Worm (Caenorhabditis elegans): Measurements from ENCODE around the gene dhs-13.
A peak's percentile ranks its signal among the peaks of the same experiment; 100 is the strongest.

Gene dhs-13

ce11 chrV:1755589-1755988 lies 15.9 kb downstream of the dhs-13 start, which contains the start of gene ZK697.14:
TSS of gene ZK697.14 (minus strand) at chrV:1755689.
- TF ChIP-seq lin-32 (GFP tag; optimal IDR thresholded peaks at IDR 0.05) (no peak), ceh-43 (GFP tag; optimal IDR thresholded peaks at IDR 0.05) (no peak), lsy-2 (tag; optimal IDR thresholded peaks at IDR 0.05) (no peak), nhr-28 (tag; optimal IDR thresholded peaks at IDR 0.05) (no peak), unc-39 (tag; optimal IDR thresholded peaks at IDR 0.05) (no peak)

DNA sequence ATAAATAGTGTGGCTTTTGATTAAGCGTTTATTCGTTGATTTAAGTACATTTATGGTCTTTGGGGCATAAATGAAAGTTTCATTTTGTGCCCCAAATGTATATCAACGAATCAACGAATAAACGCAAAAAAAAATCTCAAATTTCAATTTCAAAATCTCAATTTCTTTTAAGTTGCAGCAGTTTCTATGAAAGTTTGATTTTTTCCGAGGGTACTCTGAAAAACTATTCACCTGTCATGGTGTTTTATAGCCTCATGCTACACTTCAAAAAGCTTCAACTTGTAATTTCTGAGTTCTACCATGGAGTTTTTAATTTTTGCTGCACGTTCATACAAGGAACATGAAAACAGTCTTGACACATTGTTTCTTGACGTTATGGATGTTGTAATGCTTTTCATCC lies 19.0 kb downstream of the dhs-13 start, which contains the start of gene ZK697.1:
Gene ZK697.1, plus strand, starts transcription at position 301 of the 400 bp plus-strand sequence.
- TF ChIP-seq nhr-76 (tag; optimal IDR thresholded peaks at IDR 0.05) (no peak), nhr-2 (tag; optimal IDR thresholded peaks at IDR 0.05) (no peak), zip-8 (tag; optimal IDR thresholded peaks at IDR 0.05) (no peak), unc-62 (GFP tag; optimal IDR thresholded peaks at IDR 0.05) (no peak), snpc-4 (tag; optimal IDR thresholded peaks at IDR 0.05) (no peak), unc-39 (tag; optimal IDR thresholded peaks at IDR 0.05) (no peak), blmp-1 (tag; optimal IDR thresholded peaks at IDR 0.05) (no peak), hlh-1 (tag; optimal IDR thresholded peaks at IDR 0.05) (no peak)

DNA sequence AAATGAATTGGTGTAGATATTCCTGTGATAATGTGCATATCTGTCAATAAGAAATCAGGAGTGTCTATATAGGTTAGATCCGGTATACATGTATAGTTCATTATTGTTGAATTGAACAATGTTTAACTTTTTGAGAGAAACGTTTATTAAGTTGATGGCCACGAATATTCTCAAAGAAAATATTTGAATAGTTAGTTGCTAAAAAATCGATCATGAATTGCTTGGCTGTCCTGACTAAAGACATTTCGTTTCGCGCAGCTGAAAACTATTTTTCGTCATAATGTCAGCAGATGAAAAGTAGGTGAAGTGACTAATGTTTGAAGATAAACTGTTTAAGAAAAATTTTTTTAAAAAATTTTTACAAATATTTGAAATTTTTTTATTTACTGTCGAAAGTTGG lies 20.1 kb downstream of the dhs-13 start, which contains the start of gene srh-199:
Gene srh-199, minus strand, starts transcription at position 101 of the 400 bp plus-strand sequence.
- TF ChIP-seq ces-1 (GFP tag; optimal IDR thresholded peaks at IDR 0.05) = no peak
- no peak for TF ChIP-seq cnd-1 (tag; optimal IDR thresholded peaks at IDR 0.05)
- TF ChIP-seq mls-2 (tag; optimal IDR thresholded peaks at IDR 0.05) = no peak
- no peak for TF ChIP-seq M03D4.4 (tag; optimal IDR thresholded peaks at IDR 0.05)
- no peak for TF ChIP-seq ceh-43 (GFP tag; optimal IDR thresholded peaks at IDR 0.05)
- TF ChIP-seq sem-2 (GFP tag; optimal IDR thresholded peaks at IDR 0.05) = no peak
- no peak for TF ChIP-seq snpc-4 (tag; optimal IDR thresholded peaks at IDR 0.05)
- no peak for TF ChIP-seq elt-3 (tag; optimal IDR thresholded peaks at IDR 0.05)
- no peak for TF ChIP-seq blmp-1 (tag; optimal IDR thresholded peaks at IDR 0.05)
- TF ChIP-seq nhr-12 (tag; optimal IDR thresholded peaks at IDR 0.05) = no peak
- TF ChIP-seq nhr-76 (tag; optimal IDR thresholded peaks at IDR 0.05) = no peak
- no peak for TF ChIP-seq ceh-83 (GFP tag; optimal IDR thresholded peaks at IDR 0.05)
- TF ChIP-seq flh-1 (GFP tag; optimal IDR thresholded peaks at IDR 0.05) = no peak
- TF ChIP-seq lin-32 (GFP tag; optimal IDR thresholded peaks at IDR 0.05) = no peak
- no peak for TF ChIP-seq ceh-39 (tag; optimal IDR thresholded peaks at IDR 0.05)
- TF ChIP-seq nhr-237 (tag; optimal IDR thresholded peaks at IDR 0.05) = no peak
- no peak for TF ChIP-seq ham-2 (GFP tag; optimal IDR thresholded peaks at IDR 0.05)

- TF ChIP-seq mab-5 (tag; optimal IDR thresholded peaks at IDR 0.05) (no peak), tbx-8 (GFP tag; optimal IDR thresholded peaks at IDR 0.05) (no peak), sptf-1 (tag; optimal IDR thresholded peaks at IDR 0.05) (no peak), hlh-1 (tag; optimal IDR thresholded peaks at IDR 0.05) (no peak), mls-2 (tag; optimal IDR thresholded peaks at IDR 0.05) (no peak), ces-1 (GFP tag; optimal IDR thresholded peaks at IDR 0.05) (no peak), mep-1 (tag; optimal IDR thresholded peaks at IDR 0.05) (no peak), pha-4 (tag; optimal IDR thresholded peaks at IDR 0.05) (no peak), elt-3 (tag; optimal IDR thresholded peaks at IDR 0.05) (no peak), unc-120 (tag; optimal IDR thresholded peaks at IDR 0.05; ENCODE audit: poor library complexity, severe bottlenecking) (no peak), snpc-4 (tag; optimal IDR thresholded peaks at IDR 0.05) (no peak), nhr-28 (tag; optimal IDR thresholded peaks at IDR 0.05) (no peak), M03D4.4 (tag; optimal IDR thresholded peaks at IDR 0.05) (no peak), unc-39 (tag; optimal IDR thresholded peaks at IDR 0.05) (no peak), ceh-39 (tag; optimal IDR thresholded peaks at IDR 0.05) (no peak), blmp-1 (tag; optimal IDR thresholded peaks at IDR 0.05) (no peak), nhr-12 (tag; optimal IDR thresholded peaks at IDR 0.05) (no peak), ztf-11 (tag; optimal IDR thresholded peaks at IDR 0.05) (no peak), ham-2 (GFP tag; optimal IDR thresholded peaks at IDR 0.05) (no peak), sem-2 (GFP tag; optimal IDR thresholded peaks at IDR 0.05) (no peak)
Measured at ce11 chrV:1749053-1749452, 22.5 kb downstream of the dhs-13 start, which contains the start of gene ZK697.8. TSS of gene ZK697.8 (minus strand) at chrV:1749153.

DNA sequence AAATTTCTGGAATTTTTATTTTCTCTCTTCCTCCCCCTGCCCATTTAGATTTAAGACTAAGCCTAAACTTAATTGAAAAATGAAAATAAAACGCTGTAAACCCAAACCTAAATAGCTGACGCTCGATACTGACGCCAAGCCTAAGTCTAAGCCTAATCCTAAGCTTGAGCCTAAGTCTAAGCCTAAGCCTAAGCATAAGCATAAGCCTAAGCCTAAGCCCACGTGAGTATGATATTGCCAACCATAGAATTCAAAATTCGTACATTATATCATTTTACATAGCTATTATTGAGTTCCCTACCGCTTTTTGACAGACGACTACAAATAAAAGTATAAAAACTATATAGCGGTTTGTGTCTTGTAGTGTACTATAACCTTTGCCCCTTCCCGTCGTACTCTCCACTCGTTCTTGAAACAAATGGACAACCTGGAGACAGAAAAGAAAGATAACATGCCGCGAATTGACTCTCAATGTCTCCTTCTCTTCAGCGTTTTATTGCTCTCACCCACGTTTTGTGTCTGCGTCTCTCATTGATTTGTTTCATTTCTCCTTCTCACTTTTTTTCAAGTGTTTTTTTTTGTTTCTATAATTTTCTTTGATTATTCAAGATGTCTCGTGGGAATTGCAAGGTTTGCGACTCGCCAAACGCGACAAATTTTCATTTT lies 28.2 kb downstream of the dhs-13 start, which contains the start of gene nhr-256:
Gene nhr-256, plus strand, starts transcription at position 567 of the 666 bp plus-strand sequence.
- TF ChIP-seq pha-4 (tag; optimal IDR thresholded peaks at IDR 0.05) (peak; percentile 68), zip-8 (tag; optimal IDR thresholded peaks at IDR 0.05) (no peak), ces-1 (GFP tag; optimal IDR thresholded peaks at IDR 0.05) (peak; percentile 55), nhr-12 (tag; optimal IDR thresholded peaks at IDR 0.05) (peak; percentile 78), unc-62 (GFP tag; optimal IDR thresholded peaks at IDR 0.05) (peak; percentile 52), mep-1 (tag; optimal IDR thresholded peaks at IDR 0.05) (peak; percentile 19), ham-2 (GFP tag; optimal IDR thresholded peaks at IDR 0.05) (peak; percentile 65), ceh-43 (GFP tag; optimal IDR thresholded peaks at IDR 0.05) (no peak), nhr-28 (tag; optimal IDR thresholded peaks at IDR 0.05) (peak; percentile 74), cnd-1 (tag; optimal IDR thresholded peaks at IDR 0.05) (no peak), nhr-237 (tag; optimal IDR thresholded peaks at IDR 0.05) (peak; percentile 71), nhr-76 (tag; optimal IDR thresholded peaks at IDR 0.05) (no peak), mab-5 (tag; optimal IDR thresholded peaks at IDR 0.05) (no peak), elt-3 (tag; optimal IDR thresholded peaks at IDR 0.05) (peak; percentile 48)

Measured in whole organism, mixed stage, embryonic.